Fruit fly (Drosophila melanogaster) Kc167 (cell line): ENCODE results near the gene CG16974.

ENCODE experiments used
- Sin3A ChIP-seq: fragments of >200 bp; optimal IDR thresholded peaks from 2 replicates; lab custom pipeline; 2018; ENCODE audit warnings: missing external identifiers
- h ChIP-seq: fragments of >200 bp; optimal IDR thresholded peaks from 3 replicates; lab custom pipeline; 2018; ENCODE audit warnings: missing external identifiers
- psq ChIP-seq: fragments of >200 bp; optimal IDR thresholded peaks from 2 replicates; lab custom pipeline; 2017; ENCODE audit warnings: missing external identifiers

dm6 chr2L:13203437-13204137, 11.8 kb upstream of the CG16974 start, which contains the start of gene Pect:
- TF ChIP-seq h (lab: Kevin White, UChicago): no peak
- no peak for TF ChIP-seq psq (lab: Kevin White, UChicago)
- TF ChIP-seq Sin3A: no peak
